Fruit fly (Drosophila melanogaster) whole organism, embryonic: ENCODE measurements around the gene CG6041.
A peak's percentile ranks its signal among the peaks of the same experiment; 100 is the strongest.

Source experiments
- Atf-2 ChIP-seq: fragments of 200-800 bp; sonication (Bioruptor generic); optimal IDR thresholded peaks from 2 replicates; lab custom pipeline; 2016; ENCODE audit warnings: missing biosample characterization, missing genetic modification characterization
- Atf3 ChIP-seq: fragments of 200-800 bp; sonication (Bioruptor generic); optimal IDR thresholded peaks from 3 replicates; lab custom pipeline; 2016; ENCODE audit warnings: missing biosample characterization, missing genetic modification characterization
- CG10431 ChIP-seq: fragments of 200-800 bp; sonication (Bioruptor generic); optimal IDR thresholded peaks from 3 replicates; lab custom pipeline; 2018; ENCODE audit warnings: missing biosample characterization, mild to moderate bottlenecking, missing genetic modification characterization
- CG10462 ChIP-seq: fragments of 200-800 bp; sonication (Bioruptor generic); optimal IDR thresholded peaks from 2 replicates; lab custom pipeline; 2016; ENCODE audit warnings: missing biosample characterization, missing genetic modification characterization
- CG11504 ChIP-seq: fragments of 200-800 bp; sonication (Bioruptor generic); optimal IDR thresholded peaks from 3 replicates; lab custom pipeline; 2019; ENCODE audit warnings: missing biosample characterization, mild to moderate bottlenecking, missing genetic modification characterization, moderate library complexity
- CG11695 ChIP-seq: fragments of 200-800 bp; sonication (Bioruptor generic); IDR thresholded peaks from 3 replicates; pipeline ENCODE4 v1.3.6; 2022; ENCODE audit warnings: missing biosample characterization, missing genetic modification characterization
- CG17568 ChIP-seq: fragments of 200-800 bp; sonication (Bioruptor generic); optimal IDR thresholded peaks from 2 replicates; lab custom pipeline; 2018; ENCODE audit warnings: missing biosample characterization, mild to moderate bottlenecking, missing genetic modification characterization, moderate library complexity
- CG18011 ChIP-seq: fragments of 200-800 bp; sonication (Bioruptor generic); optimal IDR thresholded peaks from 2 replicates; lab custom pipeline; 2017; ENCODE audit warnings: missing biosample characterization, missing genetic modification characterization, mild to moderate bottlenecking, moderate library complexity, missing genotype
- CG30403 ChIP-seq: fragments of 200-800 bp; sonication (Bioruptor generic); optimal IDR thresholded peaks from 3 replicates; lab custom pipeline; 2016; ENCODE audit warnings: missing biosample characterization, missing genetic modification characterization
- CG32772 ChIP-seq: fragments of 200-800 bp; sonication (Bioruptor generic); IDR thresholded peaks from 2 replicates; pipeline ENCODE4 v1.3.6; 2022; ENCODE audit warnings: missing biosample characterization, missing genetic modification characterization
- CG3847 ChIP-seq: fragments of 200-800 bp; sonication (Bioruptor generic); IDR thresholded peaks from 2 replicates; pipeline ENCODE4 v1.3.6; 2022; ENCODE audit warnings: missing biosample characterization, missing genetic modification characterization
- CG5245 ChIP-seq: fragments of 200-800 bp; sonication (Bioruptor generic); optimal IDR thresholded peaks from 3 replicates; lab custom pipeline; 2016; ENCODE audit warnings: missing biosample characterization, missing genetic modification characterization
- CG7372 ChIP-seq: fragments of 200-800 bp; sonication (Bioruptor generic); IDR thresholded peaks from 2 replicates; pipeline ENCODE4 v1.3.6; 2022; ENCODE audit warnings: missing biosample characterization, missing genetic modification characterization
- CG8478 ChIP-seq: fragments of >200 bp; optimal IDR thresholded peaks from 2 replicates; lab custom pipeline; 2018
- CG8765 ChIP-seq: fragments of 200-800 bp; sonication (Bioruptor generic); IDR thresholded peaks from 2 replicates; pipeline ENCODE4 v1.3.6; 2022; ENCODE audit warnings: missing biosample characterization, missing genetic modification characterization
- CG8924 ChIP-seq: fragments of 200-800 bp; optimal IDR thresholded peaks from 3 replicates; lab custom pipeline; 2019; ENCODE audit warnings: missing biosample characterization, mild to moderate bottlenecking, missing genetic modification characterization, moderate library complexity
- CG8944 ChIP-seq: fragments of 200-800 bp; sonication (Bioruptor generic); optimal IDR thresholded peaks from 3 replicates; lab custom pipeline; 2016; ENCODE audit warnings: missing biosample characterization, missing genetic modification characterization
- CHES-1-like ChIP-seq: fragments of 200-800 bp; sonication (Bioruptor generic); optimal IDR thresholded peaks from 2 replicates; lab custom pipeline; 2016; ENCODE audit warnings: missing biosample characterization, missing genetic modification characterization
- Dref ChIP-seq: fragments of 200-800 bp; sonication (Bioruptor generic); IDR thresholded peaks from 2 replicates; pipeline ENCODE4 v1.3.6; 2022; ENCODE audit warnings: missing biosample characterization, missing genetic modification characterization
- Drgx ChIP-seq: fragments of 200-800 bp; sonication (Bioruptor generic); IDR thresholded peaks from 2 replicates; pipeline ENCODE4 v1.3.6; 2022; ENCODE audit warnings: missing biosample characterization, missing genetic modification characterization
- ERR ChIP-seq: fragments of 200-800 bp; sonication (Bioruptor generic); optimal IDR thresholded peaks from 2 replicates; lab custom pipeline; 2016; ENCODE audit warnings: missing biosample characterization, missing genetic modification characterization
- Fer1 ChIP-seq: fragments of 200-800 bp; sonication (Bioruptor generic); optimal IDR thresholded peaks from 2 replicates; lab custom pipeline; 2017; ENCODE audit warnings: missing biosample characterization, mild to moderate bottlenecking, missing genetic modification characterization
- H2.0 ChIP-seq: fragments of 200-800 bp; sonication (Bioruptor generic); IDR thresholded peaks from 2 replicates; pipeline ENCODE4 v1.3.6; 2022; ENCODE audit warnings: missing biosample characterization, missing genetic modification characterization
- Max ChIP-seq: fragments of 200-800 bp; sonication (Bioruptor generic); optimal IDR thresholded peaks from 2 replicates; lab custom pipeline; 2016; ENCODE audit warnings: missing biosample characterization, mild to moderate bottlenecking, missing genetic modification characterization
- NFAT ChIP-seq: fragments of 200-800 bp; sonication (Bioruptor generic); IDR thresholded peaks from 2 replicates; pipeline ENCODE4 v1.3.6; 2022; ENCODE audit warnings: missing biosample characterization, missing genetic modification characterization
- Nf-YC ChIP-seq: fragments of 200-800 bp; optimal IDR thresholded peaks from 3 replicates; lab custom pipeline; 2019; ENCODE audit warnings: missing biosample characterization, mild to moderate bottlenecking, missing genetic modification characterization, moderate library complexity
- Oli ChIP-seq: fragments of 200-800 bp; sonication (Bioruptor generic); optimal IDR thresholded peaks from 2 replicates; lab custom pipeline; 2018; ENCODE audit warnings: missing biosample characterization, mild to moderate bottlenecking, missing genetic modification characterization, moderate library complexity
- Pdp1 ChIP-seq, 2 experiments: fragments of 200-800 bp; sonication (Bioruptor generic); optimal IDR thresholded peaks; 3 replicates each; lab custom pipeline; 2016; ENCODE audit warnings: missing biosample characterization in 2 of 2, missing genetic modification characterization in 2 of 2, mild to moderate bottlenecking in 1 of 2, moderate library complexity in 1 of 2
- TFAM ChIP-seq: fragments of 200-800 bp; sonication (Bioruptor generic); optimal IDR thresholded peaks from 2 replicates; lab custom pipeline; 2017; ENCODE audit warnings: missing biosample characterization, missing genetic modification characterization, inconsistent platforms
- Xbp1 ChIP-seq: fragments of 200-800 bp; sonication (Bioruptor generic); optimal IDR thresholded peaks from 3 replicates; lab custom pipeline; 2016; ENCODE audit warnings: missing biosample characterization, mild to moderate bottlenecking, missing genetic modification characterization
- bowl ChIP-seq: fragments of 200-800 bp; sonication (Bioruptor generic); IDR thresholded peaks from 2 replicates; pipeline ENCODE4 v1.3.6; 2022; ENCODE audit warnings: missing biosample characterization, missing genetic modification characterization
- cg ChIP-seq: fragments of 200-800 bp; sonication (Bioruptor generic); optimal IDR thresholded peaks from 3 replicates; lab custom pipeline; 2019; ENCODE audit warnings: missing biosample characterization, mild to moderate bottlenecking, missing genetic modification characterization, moderate library complexity
- chn ChIP-seq: fragments of 200-800 bp; sonication (Bioruptor generic); optimal IDR thresholded peaks from 2 replicates; lab custom pipeline; 2016; ENCODE audit warnings: missing biosample characterization, missing genetic modification characterization
- crol ChIP-seq: fragments of 200-800 bp; sonication (Bioruptor generic); IDR thresholded peaks from 2 replicates; pipeline ENCODE4 v1.3.6; 2022; ENCODE audit warnings: missing biosample characterization, missing genetic modification characterization
- dysf ChIP-seq: fragments of 200-800 bp; sonication (Bioruptor generic); IDR thresholded peaks from 3 replicates; pipeline ENCODE4 v1.3.6; 2022; ENCODE audit warnings: missing biosample characterization, missing genetic modification characterization
- en ChIP-seq: fragments of 200-800 bp; sonication (Bioruptor generic); optimal IDR thresholded peaks from 2 replicates; lab custom pipeline; 2016; ENCODE audit warnings: missing biosample characterization, missing genetic modification characterization
- fd64A ChIP-seq: fragments of 200-800 bp; sonication (Bioruptor generic); optimal IDR thresholded peaks from 3 replicates; lab custom pipeline; 2018; ENCODE audit warnings: missing biosample characterization, mild to moderate bottlenecking, missing genetic modification characterization
- grau ChIP-seq: fragments of 200-800 bp; optimal IDR thresholded peaks from 3 replicates; lab custom pipeline; 2019; ENCODE audit warnings: missing biosample characterization, mild to moderate bottlenecking, missing genetic modification characterization, moderate library complexity
- kni ChIP-seq: fragments of 200-800 bp; sonication (Bioruptor generic); optimal IDR thresholded peaks from 3 replicates; lab custom pipeline; 2017; ENCODE audit warnings: mild to moderate bottlenecking, missing biosample characterization, missing genetic modification reagents, missing genetic modification characterization
- lab ChIP-seq: fragments of 200-800 bp; sonication (Bioruptor generic); optimal IDR thresholded peaks from 3 replicates; lab custom pipeline; 2017; ENCODE audit warnings: missing biosample characterization, missing genetic modification characterization, mild to moderate bottlenecking, moderate library complexity, missing genetic modification reagents
- maf-S ChIP-seq: fragments of 200-800 bp; sonication (Bioruptor generic); optimal IDR thresholded peaks from 2 replicates; lab custom pipeline; 2016; ENCODE audit warnings: missing biosample characterization, missing genetic modification characterization
- mam ChIP-seq: fragments of 200-800 bp; sonication (Bioruptor generic); optimal IDR thresholded peaks from 3 replicates; lab custom pipeline; 2016; ENCODE audit warnings: missing biosample characterization, missing genetic modification characterization
- onecut ChIP-seq: fragments of 200-800 bp; sonication (Bioruptor generic); IDR thresholded peaks from 2 replicates; pipeline ENCODE4 v1.3.6; 2022; ENCODE audit warnings: missing biosample characterization, missing genetic modification characterization
- pfk ChIP-seq: fragments of 200-800 bp; sonication (Bioruptor generic); optimal IDR thresholded peaks from 2 replicates; lab custom pipeline; 2018; ENCODE audit warnings: missing biosample characterization, mild to moderate bottlenecking, missing genetic modification characterization, moderate library complexity
- pum ChIP-seq: fragments of 200-800 bp; sonication (Bioruptor generic); optimal IDR thresholded peaks from 2 replicates; lab custom pipeline; 2016; ENCODE audit warnings: missing biosample characterization, missing genetic modification characterization
- sd ChIP-seq: fragments of 200-800 bp; sonication (Bioruptor generic); optimal IDR thresholded peaks from 3 replicates; lab custom pipeline; 2018; ENCODE audit warnings: missing biosample characterization, mild to moderate bottlenecking, missing genetic modification characterization, moderate library complexity
- sens ChIP-seq: fragments of 200-800 bp; sonication (Bioruptor generic); peaks from one replicate; lab custom pipeline; 2016; ENCODE audit warnings: missing biosample characterization, missing genetic modification characterization
- ssp ChIP-seq: fragments of 200-800 bp; sonication (Bioruptor generic); IDR thresholded peaks from 2 replicates; pipeline ENCODE4 v1.3.6; 2022; ENCODE audit warnings: missing biosample characterization, missing genetic modification characterization
- sug ChIP-seq: fragments of 200-800 bp; optimal IDR thresholded peaks from 2 replicates; lab custom pipeline; 2019; ENCODE audit warnings: missing biosample characterization, mild to moderate bottlenecking, missing genetic modification characterization, moderate library complexity
- ttk ChIP-seq: fragments of 200-800 bp; sonication (Bioruptor generic); IDR thresholded peaks from 2 replicates; pipeline ENCODE4 v2.1.2; 2022; ENCODE audit warnings: missing biosample characterization, missing genetic modification characterization
- wdn ChIP-seq: fragments of 200-800 bp; sonication (Bioruptor generic); IDR thresholded peaks from 2 replicates; pipeline ENCODE4 v1.3.6; 2022; ENCODE audit warnings: missing biosample characterization, missing genetic modification characterization
- zfh2 ChIP-seq: fragments of 200-800 bp; sonication (Bioruptor generic); optimal IDR thresholded peaks from 2 replicates; lab custom pipeline; 2016; ENCODE audit warnings: missing biosample characterization, missing genetic modification characterization

CG6041 gene

dm6 chrX:5977769-5978168 is 29.8 kb downstream of the CG6041 start:
- peak; percentile 47; the same call in 1 of the 2 replicates for TF ChIP-seq crol (GFP tag; lab: Robert Waterston, UW)
- no peak for TF ChIP-seq CG8765 (GFP tag; lab: Robert Waterston, UW)
- peak; percentile 57; the same call in 1 of the 2 replicates for TF ChIP-seq CG7372 (GFP tag; lab: Robert Waterston, UW)
- TF ChIP-seq CHES-1-like (GFP tag; lab: Kevin White, UChicago): no peak
- no peak for TF ChIP-seq NFAT
- TF ChIP-seq pfk (GFP tag; lab: Kevin White, UChicago): no peak
- peak; percentile 63 for TF ChIP-seq Drgx (GFP tag; lab: Robert Waterston, UW)
- TF ChIP-seq Pdp1 (GFP tag; optimal IDR thresholded peaks at IDR 0.05; lab: Kevin White, UChicago): peak in 1 of 2 experiments; percentile 35
- TF ChIP-seq CG11504: no peak
- TF ChIP-seq sens (GFP tag; lab: Kevin White, UChicago): peak; percentile 62
- peak; percentile 30; the same call in 1 of the 2 replicates for TF ChIP-seq CG32772
- TF ChIP-seq CG10431 (GFP tag; lab: Kevin White, UChicago): no peak
- TF ChIP-seq grau (tag; lab: Kevin White, UChicago): peak; percentile 21
- no peak for TF ChIP-seq CG3847
- TF ChIP-seq Atf-2 (GFP tag; lab: Kevin White, UChicago): no peak
- TF ChIP-seq, all 482 proteins: peak for 7

DNA sequence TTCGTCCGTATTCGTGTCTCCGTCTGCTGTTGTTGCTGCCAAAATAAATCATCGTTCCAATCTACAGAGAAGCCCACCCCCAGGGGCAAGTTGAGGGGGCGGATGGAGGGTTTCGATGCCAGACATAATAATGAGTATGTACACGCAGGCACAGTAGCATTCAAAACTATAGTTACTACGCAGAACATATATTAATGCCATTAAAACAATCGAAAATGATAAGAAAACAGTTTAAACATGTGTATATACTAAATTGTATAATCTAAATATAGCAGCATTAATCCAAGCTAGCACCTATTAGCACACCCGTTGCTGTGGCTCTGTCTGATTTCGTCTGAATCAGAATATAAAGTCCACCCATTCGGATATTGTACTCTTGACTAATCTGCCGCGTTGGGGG is 32.9 kb downstream of the CG6041 start:
- TF ChIP-seq chn (GFP tag; lab: Kevin White, UChicago) (peak; percentile 60), pum (GFP tag; lab: Kevin White, UChicago) (no peak), wdn (GFP tag; lab: Robert Waterston, UW) (peak; percentile 66), bowl (peak; percentile 55; the same call in 1 of the 2 replicates), CG8765 (GFP tag; lab: Robert Waterston, UW) (no peak), mam (GFP tag; lab: Kevin White, UChicago) (peak; percentile 77), Max (GFP tag; lab: Kevin White, UChicago) (peak; percentile 50), Dref (GFP tag; lab: Robert Waterston, UW) (no peak; the same call in 1 of the 2 replicates), CG8944 (GFP tag; lab: Kevin White, UChicago) (peak; percentile 41), ERR (peak; percentile 38), Nf-YC (tag; lab: Kevin White, UChicago) (peak; percentile 42), CG8924 (peak; percentile 76), Fer1 (GFP tag; lab: Kevin White, UChicago) (peak; percentile 82), CG10462 (no peak), Oli (tag; lab: Kevin White, UChicago) (peak; percentile 75), zfh2 (peak; percentile 55), onecut (GFP tag; lab: Robert Waterston, UW) (peak; percentile 57), CG18011 (GFP tag; lab: Kevin White, UChicago) (peak; percentile 35), TFAM (GFP tag; lab: Kevin White, UChicago) (no peak), maf-S (GFP tag; lab: Kevin White, UChicago) (peak; percentile 29), Xbp1 (GFP tag; lab: Kevin White, UChicago) (peak; percentile 70), ssp (GFP tag; lab: Robert Waterston, UW) (peak; percentile 57), CG8478 (lab: Kevin White, UChicago) (no peak), cg (GFP tag; lab: Kevin White, UChicago) (no peak), kni (GFP tag; lab: Kevin White, UChicago) (no peak), H2.0 (GFP tag; lab: Robert Waterston, UW) (peak; percentile 64), CG30403 (GFP tag; lab: Kevin White, UChicago) (peak; percentile 69), CG5245 (GFP tag; lab: Kevin White, UChicago) (peak; percentile 15), CG17568 (peak; percentile 65), lab (GFP tag; lab: Kevin White, UChicago) (peak; percentile 87), CG11695 (GFP tag; lab: Robert Waterston, UW) (peak; percentile 87), Atf3 (peak; percentile 9), sug (tag; lab: Kevin White, UChicago) (peak; percentile 76), en (GFP tag; lab: Kevin White, UChicago) (no peak), dysf (peak; percentile 89), ttk (GFP tag; lab: Robert Waterston, UW) (peak; percentile 79), sd (tag; lab: Kevin White, UChicago) (peak; percentile 23), fd64A (GFP tag; lab: Kevin White, UChicago) (no peak)
